Fruit fly (Drosophila melanogaster) whole organism, wandering third instar larva: ENCODE data around the gene CG14265.

Experiments used
- CG9705 ChIP-seq: fragments of 200-800 bp; sonication (Bioruptor generic); optimal IDR thresholded peaks from 2 replicates; lab custom pipeline; 2018; ENCODE audit warnings: missing biosample characterization, mild to moderate bottlenecking, missing genetic modification characterization
- HLH106 ChIP-seq: fragments of 200-800 bp; optimal IDR thresholded peaks from 3 replicates; lab custom pipeline; 2019; ENCODE audit warnings: missing biosample characterization, mild to moderate bottlenecking, missing genetic modification characterization, moderate library complexity
- Hnf4 ChIP-seq: fragments of 200-800 bp; sonication (Bioruptor generic); optimal IDR thresholded peaks from 2 replicates; lab custom pipeline; 2016; ENCODE audit warnings: missing biosample characterization, mild to moderate bottlenecking, missing genetic modification characterization
- Hr78 ChIP-seq: fragments of >200 bp; optimal IDR thresholded peaks from 2 replicates; lab custom pipeline; 2017; ENCODE audit warnings: missing biosample characterization, missing genetic modification characterization
- Myc ChIP-seq: fragments of >200 bp; optimal IDR thresholded peaks from 2 replicates; lab custom pipeline; 2017
- Vsx2 ChIP-seq: fragments of 200-300, 225-300 bp; sonication (Bioruptor generic); optimal IDR thresholded peaks from 2 replicates; lab custom pipeline; 2018; ENCODE audit warnings: missing biosample characterization, missing genetic modification characterization; ENCODE audit not compliant: partially characterized antibody
- h ChIP-seq: fragments of 200-800 bp; sonication (Bioruptor generic); optimal IDR thresholded peaks from 3 replicates; lab custom pipeline; 2016; ENCODE audit warnings: missing biosample characterization, mild to moderate bottlenecking, missing genetic modification characterization
- lola ChIP-seq: fragments of >200 bp; optimal IDR thresholded peaks from 2 replicates; lab custom pipeline; 2017; ENCODE audit warnings: missing biosample characterization, missing genetic modification characterization
- rgr ChIP-seq: fragments of 200-800 bp; sonication (Bioruptor generic); optimal IDR thresholded peaks from 3 replicates; lab custom pipeline; 2016; ENCODE audit warnings: missing biosample characterization, mild to moderate bottlenecking, missing genetic modification characterization
- usp ChIP-seq: fragments of >200 bp; optimal IDR thresholded peaks from 2 replicates; lab custom pipeline; 2017; ENCODE audit warnings: missing biosample characterization, missing genetic modification characterization

dm6 chrX:3187593-3187992 lies 48.9 kb downstream of the CG14265 start:
- TF ChIP-seq Vsx2 (GFP tag; lab: Kevin White, UChicago) (no peak), CG9705 (GFP tag; lab: Kevin White, UChicago) (no peak), usp (GFP tag; lab: Kevin White, UChicago) (no peak), HLH106 (tag; lab: Kevin White, UChicago) (no peak), Hnf4 (GFP tag; lab: Kevin White, UChicago) (no peak), rgr (GFP tag; lab: Kevin White, UChicago) (no peak), Myc (lab: Kevin White, UChicago) (no peak), h (GFP tag; lab: Kevin White, UChicago) (no peak), lola (GFP tag; lab: Kevin White, UChicago) (no peak), Hr78 (GFP tag; lab: Kevin White, UChicago) (no peak)
